Fruit fly (Drosophila melanogaster): ENCODE results near the gene Ubr3.

Gene Ubr3

dm6 chrX:7968215-7968799 is 32.6 kb downstream of the Ubr3 start, which contains the start of gene sws (continued):
- TF ChIP-seq bab2 (GFP tag; optimal IDR thresholded peaks at IDR 0.05) (no peak), row (GFP tag; IDR thresholded peaks at IDR 0.05) (peak; percentile 50), Myb (GFP tag; optimal IDR thresholded peaks at IDR 0.05) (peak; percentile 15), CG30431 (GFP tag; optimal IDR thresholded peaks at IDR 0.05) (no peak), CG8765 (GFP tag; IDR thresholded peaks at IDR 0.05) (no peak), Dip3 (GFP tag; optimal IDR thresholded peaks at IDR 0.05) (no peak), HLH4C (GFP tag; IDR thresholded peaks at IDR 0.05; ENCODE audit: partially characterized antibody) (peak; percentile 75), jumu (GFP tag; optimal IDR thresholded peaks at IDR 0.05) (no peak), salm (tag; optimal IDR thresholded peaks at IDR 0.05) (no peak), CG2116 (GFP tag; optimal IDR thresholded peaks at IDR 0.05) (peak; percentile 96), slp2 (GFP tag; optimal IDR thresholded peaks at IDR 0.05) (no peak), CG8281 (tag; optimal IDR thresholded peaks at IDR 0.05) (no peak), CG6791 (GFP tag; IDR thresholded peaks at IDR 0.05; ENCODE audit: partially characterized antibody) (peak; percentile 75; the same call in 2 of the 3 replicates), hkb (optimal IDR thresholded peaks at IDR 0.05) (no peak), hkb (GFP tag; IDR thresholded peaks at IDR 0.05) (no peak), CG30020 (tag; optimal IDR thresholded peaks at IDR 0.05) (no peak), CG31365 (tag; optimal IDR thresholded peaks at IDR 0.05) (no peak), CG2199 (GFP tag; IDR thresholded peaks at IDR 0.05) (no peak), pho (GFP tag; optimal IDR thresholded peaks at IDR 0.05) (no peak), mam (GFP tag; optimal IDR thresholded peaks at IDR 0.05) (no peak), zfh1 (GFP tag; IDR thresholded peaks at IDR 0.05) (no peak), D19A (tag; optimal IDR thresholded peaks at IDR 0.05) (peak; percentile 17), HLHmδ (GFP tag; optimal IDR thresholded peaks at IDR 0.05) (no peak), CG12659 (GFP tag; optimal IDR thresholded peaks at IDR 0.05) (peak; percentile 46), gro (GFP tag; optimal IDR thresholded peaks at IDR 0.05) (no peak), Dp (GFP tag; optimal IDR thresholded peaks at IDR 0.05) (peak; percentile 53), HmgZ (tag; optimal IDR thresholded peaks at IDR 0.05) (no peak), sob (GFP tag; IDR thresholded peaks at IDR 0.05) (no peak), CG11085 (GFP tag; IDR thresholded peaks at IDR 0.05) (no peak), CG14441 (GFP tag; IDR thresholded peaks at IDR 0.05) (no peak), usp (GFP tag; optimal IDR thresholded peaks at IDR 0.05) (no peak), Bteb2 (GFP tag; optimal IDR thresholded peaks at IDR 0.05) (no peak), Chrac-16 (GFP tag; optimal IDR thresholded peaks at IDR 0.05) (peak; percentile 28), Aef1 (GFP tag; IDR thresholded peaks at IDR 0.05) (no peak), CG10147 (GFP tag; optimal IDR thresholded peaks at IDR 0.05) (peak; percentile 5), lab (GFP tag; optimal IDR thresholded peaks at IDR 0.05) (peak; percentile 63), gcm2 (GFP tag; optimal IDR thresholded peaks at IDR 0.05) (no peak), grau (tag; optimal IDR thresholded peaks at IDR 0.05) (peak; percentile 53), ERR (GFP tag; optimal IDR thresholded peaks at IDR 0.05) (no peak), CG8388 (GFP tag; optimal IDR thresholded peaks at IDR 0.05) (peak; percentile 9), CG12769 (tag; optimal IDR thresholded peaks at IDR 0.05) (no peak), Sox102F (GFP tag; optimal IDR thresholded peaks at IDR 0.05) (peak; percentile 53), chn (GFP tag; optimal IDR thresholded peaks at IDR 0.05) (no peak), CG3065 (GFP tag; optimal IDR thresholded peaks at IDR 0.05) (no peak), en (GFP tag; optimal IDR thresholded peaks at IDR 0.05) (no peak), CG17385 (GFP tag; optimal IDR thresholded peaks at IDR 0.05) (peak; percentile 9), crp (GFP tag; optimal IDR thresholded peaks at IDR 0.05) (peak in 1 of 2 experiments; percentile 80), CG17802 (tag; optimal IDR thresholded peaks at IDR 0.05) (no peak), CG8478 (optimal IDR thresholded peaks at IDR 0.05) (no peak), CG7928 (GFP tag; optimal IDR thresholded peaks at IDR 0.05) (no peak), CG13894 (tag; optimal IDR thresholded peaks at IDR 0.05) (no peak), shn (GFP tag; optimal IDR thresholded peaks at IDR 0.05) (no peak)

All from whole organism, embryonic.